Worm (Caenorhabditis elegans) whole organism, mixed stage, embryonic: ENCODE results near the gene T14B1.1.

Experiments used
- blmp-1 ChIP-seq: fragments of 150-350 bp; optimal IDR thresholded peaks from 2 replicates; lab custom pipeline; 2014; ENCODE audit warnings: missing biosample characterization, missing genetic modification characterization
- ceh-43 ChIP-seq: fragments of 200-800 bp; sonication (Bioruptor generic); optimal IDR thresholded peaks from 2 replicates; lab custom pipeline; 2018; ENCODE audit warnings: mild to moderate bottlenecking, missing genetic modification characterization, moderate library complexity, missing compliant biosample characterization
- elt-3 ChIP-seq: fragments of 150-350 bp; optimal IDR thresholded peaks from 2 replicates; lab custom pipeline; 2014; ENCODE audit warnings: missing biosample characterization, missing genetic modification characterization
- nhr-28 ChIP-seq: fragments of 150-350 bp; optimal IDR thresholded peaks from 2 replicates; lab custom pipeline; 2014; ENCODE audit warnings: missing biosample characterization, missing genetic modification characterization
- unc-62 ChIP-seq: fragments of 150-350 bp; optimal IDR thresholded peaks from 2 replicates; lab custom pipeline; 2014; ENCODE audit warnings: missing biosample characterization, missing genetic modification reagents, missing genetic modification characterization

ce11 chrX:9642775-9643461 lies 25.6 kb downstream of the T14B1.1 start:
- TF ChIP-seq elt-3 (no peak), unc-62 (GFP tag; lab: Kevin White, UChicago) (no peak), blmp-1 (tag; lab: Kevin White, UChicago) (no peak), nhr-28 (no peak), ceh-43 (GFP tag; lab: Kevin White, UChicago) (no peak)
